Worm (Caenorhabditis elegans): ENCODE results near the gene F28A10.13.
A peak's percentile ranks its signal among the peaks of the same experiment; 100 is the strongest.

F28A10.13 gene

DNA sequence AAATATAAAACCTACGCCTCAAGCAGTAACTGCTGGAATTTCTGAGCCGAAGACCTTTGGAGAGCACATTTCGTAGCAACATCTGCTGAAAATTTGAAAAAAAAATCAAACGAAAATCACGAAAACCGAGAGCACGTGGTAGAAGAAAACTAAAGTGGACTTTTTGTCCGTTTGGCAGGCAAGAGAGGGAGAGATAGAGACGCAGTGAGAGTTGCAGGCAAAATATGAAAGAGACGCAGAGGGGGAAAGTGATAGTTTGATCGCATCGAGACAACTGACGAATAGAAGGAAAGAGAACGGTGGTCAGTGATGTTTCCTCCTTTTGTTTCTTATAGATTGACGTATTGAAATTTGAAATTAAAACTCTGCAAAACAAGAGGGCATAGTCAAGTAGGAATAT, at the start of gene F28A10.13, which contains the start of gene acdh-9:
F28A10.13 (plus strand) TSS at position 294 of the 400 bp plus-strand sequence.
acdh-9 (minus strand) TSS at position 85 of the 400 bp plus-strand sequence.
- TF ChIP-seq hlh-1 (tag; optimal IDR thresholded peaks at IDR 0.05) (peak; percentile 93), lin-13 (tag; optimal IDR thresholded peaks at IDR 0.05) (no peak), unc-120 (tag; optimal IDR thresholded peaks at IDR 0.05; ENCODE audit: poor library complexity, severe bottlenecking) (peak; percentile 2), zip-8 (tag; optimal IDR thresholded peaks at IDR 0.05) (no peak), unc-62 (GFP tag; optimal IDR thresholded peaks at IDR 0.05) (peak; percentile 70), mep-1 (tag; optimal IDR thresholded peaks at IDR 0.05) (peak; percentile 3)

DNA sequence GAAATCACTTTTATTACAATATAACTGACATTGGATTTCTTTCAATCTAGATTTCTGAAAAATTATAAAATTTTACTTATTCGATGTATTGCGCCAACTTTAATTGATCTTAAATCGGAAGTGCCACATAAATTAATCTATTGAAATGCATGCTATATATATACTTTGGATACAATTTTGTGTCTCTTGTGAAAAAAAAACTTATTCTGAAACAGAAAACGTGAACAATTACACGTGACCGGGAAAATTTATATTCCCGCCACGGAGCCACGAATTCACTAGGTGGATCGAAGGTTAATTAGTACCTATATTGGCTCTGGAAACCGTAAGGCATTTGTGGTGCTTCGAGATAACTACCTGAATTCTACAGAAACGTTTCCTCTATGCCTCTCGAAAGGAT, 48.9 kb upstream of the F28A10.13 start, which contains the start of gene F46F5.14:
F46F5.14 (plus strand) TSS at position 301 of the 400 bp plus-strand sequence.
- no peak for TF ChIP-seq mab-5 (tag; optimal IDR thresholded peaks at IDR 0.05)
- TF ChIP-seq ceh-39 (tag; optimal IDR thresholded peaks at IDR 0.05), result no peak
- no peak for TF ChIP-seq sem-2 (GFP tag; optimal IDR thresholded peaks at IDR 0.05)
- TF ChIP-seq nhr-2 (tag; optimal IDR thresholded peaks at IDR 0.05), result no peak

DNA sequence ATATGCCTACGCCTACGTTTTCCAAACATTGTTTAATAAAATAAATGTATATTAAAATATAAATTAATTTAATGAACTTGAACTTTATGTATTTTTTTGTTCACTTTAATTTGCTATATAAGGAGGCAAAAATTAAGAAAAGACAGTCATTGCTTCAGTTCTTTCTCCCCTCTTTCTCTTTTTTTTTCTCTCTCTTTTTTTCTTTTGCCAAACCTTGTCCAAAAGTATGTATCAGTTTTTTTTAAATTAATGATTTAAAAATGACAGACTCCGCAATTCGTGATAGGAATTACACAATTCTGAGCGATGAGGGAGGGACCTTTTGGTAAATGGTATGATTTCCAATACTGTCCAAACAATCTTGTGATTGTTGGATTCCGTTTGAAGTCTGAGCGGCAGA, 45.6 kb upstream of the F28A10.13 start, which contains the start of gene F46F5.13:
F46F5.13 (plus strand) TSS at position 301 of the 400 bp plus-strand sequence.
- no peak for TF ChIP-seq M03D4.4 (tag; optimal IDR thresholded peaks at IDR 0.05)
- no peak for TF ChIP-seq drap-1 (GFP tag; optimal IDR thresholded peaks at IDR 0.05)
- no peak for TF ChIP-seq ztf-11 (tag; optimal IDR thresholded peaks at IDR 0.05)
- TF ChIP-seq cnd-1 (tag; optimal IDR thresholded peaks at IDR 0.05), result no peak
- no peak for TF ChIP-seq nhr-237 (tag; optimal IDR thresholded peaks at IDR 0.05)
- TF ChIP-seq snpc-4 (tag; optimal IDR thresholded peaks at IDR 0.05), result no peak
- no peak for TF ChIP-seq lin-13 (tag; optimal IDR thresholded peaks at IDR 0.05)
- TF ChIP-seq nhr-28 (tag; optimal IDR thresholded peaks at IDR 0.05), result no peak
- TF ChIP-seq elt-3 (tag; optimal IDR thresholded peaks at IDR 0.05), result no peak
- no peak for TF ChIP-seq mab-5 (tag; optimal IDR thresholded peaks at IDR 0.05)
- no peak for TF ChIP-seq elt-1 (tag; optimal IDR thresholded peaks at IDR 0.05; ENCODE audit: borderline replicate concordance, insufficient read depth)
- TF ChIP-seq nhr-76 (tag; optimal IDR thresholded peaks at IDR 0.05), result no peak
- TF ChIP-seq lsy-2 (tag; optimal IDR thresholded peaks at IDR 0.05), result no peak
- no peak for TF ChIP-seq nhr-2 (tag; optimal IDR thresholded peaks at IDR 0.05)
- no peak for TF ChIP-seq tbx-8 (GFP tag; optimal IDR thresholded peaks at IDR 0.05)
- no peak for TF ChIP-seq nhr-12 (tag; optimal IDR thresholded peaks at IDR 0.05)
- no peak for TF ChIP-seq hlh-1 (tag; optimal IDR thresholded peaks at IDR 0.05)
- no peak for TF ChIP-seq unc-39 (tag; optimal IDR thresholded peaks at IDR 0.05)

DNA sequence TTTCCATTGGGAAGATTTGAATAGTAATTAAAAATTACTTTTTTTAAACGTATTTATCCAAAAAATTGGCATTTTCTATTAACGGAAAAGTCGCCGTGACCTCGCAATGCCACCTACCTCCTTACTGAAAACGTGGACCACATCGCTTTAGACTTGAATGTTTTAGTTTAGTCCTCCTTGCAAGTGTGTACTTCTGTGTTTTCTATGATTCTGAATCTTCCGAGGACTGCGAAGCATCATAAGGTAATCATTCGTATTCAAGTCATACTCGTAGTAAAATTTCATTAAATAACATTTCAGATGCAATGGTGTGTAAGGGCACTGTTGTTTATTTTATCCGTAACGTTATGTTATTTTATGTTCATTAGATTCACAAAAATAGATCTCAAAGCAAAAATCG, 40.2 kb upstream of the F28A10.13 start, which contains the start of gene F46F5.11:
F46F5.11 (plus strand) TSS at position 301 of the 400 bp plus-strand sequence.
- TF ChIP-seq nhr-237 (tag; optimal IDR thresholded peaks at IDR 0.05) (no peak), drap-1 (GFP tag; optimal IDR thresholded peaks at IDR 0.05) (no peak), lin-32 (GFP tag; optimal IDR thresholded peaks at IDR 0.05) (no peak), mep-1 (tag; optimal IDR thresholded peaks at IDR 0.05) (no peak), sem-2 (GFP tag; optimal IDR thresholded peaks at IDR 0.05) (no peak), M03D4.4 (tag; optimal IDR thresholded peaks at IDR 0.05) (no peak), ham-2 (GFP tag; optimal IDR thresholded peaks at IDR 0.05) (no peak), nhr-76 (tag; optimal IDR thresholded peaks at IDR 0.05) (no peak)

ce11 chrII:812917-813316, 35.7 kb upstream of the F28A10.13 start, which contains the start of gene F46F5.5:
Gene F46F5.5, minus strand, starts transcription at chrII:813017.
- TF ChIP-seq unc-62 (GFP tag; optimal IDR thresholded peaks at IDR 0.05) (no peak), nhr-12 (tag; optimal IDR thresholded peaks at IDR 0.05) (no peak), ceh-43 (GFP tag; optimal IDR thresholded peaks at IDR 0.05) (no peak), flh-1 (GFP tag; optimal IDR thresholded peaks at IDR 0.05) (no peak), ceh-39 (tag; optimal IDR thresholded peaks at IDR 0.05) (no peak)

DNA sequence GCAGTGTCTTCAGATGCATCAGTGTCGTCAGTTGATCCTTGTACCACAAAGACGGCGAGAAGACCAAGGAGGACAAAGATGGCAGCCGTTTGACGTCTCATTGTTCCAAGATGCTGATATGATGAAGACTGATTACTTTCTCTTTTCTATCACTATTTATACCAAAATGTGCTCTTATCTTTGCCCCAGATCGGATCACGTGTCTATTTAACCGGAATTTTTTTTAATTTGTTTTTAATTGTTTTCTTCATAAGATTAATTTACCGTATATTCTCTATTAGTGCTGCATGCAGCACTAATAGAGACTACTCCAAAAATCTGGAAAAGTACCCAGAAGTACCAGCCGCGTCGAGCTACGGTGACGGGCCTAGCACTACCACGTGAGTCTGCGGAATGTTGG, 33.9 kb upstream of the F28A10.13 start, which contains the start of gene msrp-3:
msrp-3 (minus strand) TSS at position 101 of the 400 bp plus-strand sequence.
- TF ChIP-seq ham-2 (GFP tag; optimal IDR thresholded peaks at IDR 0.05), result no peak
- no peak for TF ChIP-seq unc-62 (GFP tag; optimal IDR thresholded peaks at IDR 0.05)

DNA sequence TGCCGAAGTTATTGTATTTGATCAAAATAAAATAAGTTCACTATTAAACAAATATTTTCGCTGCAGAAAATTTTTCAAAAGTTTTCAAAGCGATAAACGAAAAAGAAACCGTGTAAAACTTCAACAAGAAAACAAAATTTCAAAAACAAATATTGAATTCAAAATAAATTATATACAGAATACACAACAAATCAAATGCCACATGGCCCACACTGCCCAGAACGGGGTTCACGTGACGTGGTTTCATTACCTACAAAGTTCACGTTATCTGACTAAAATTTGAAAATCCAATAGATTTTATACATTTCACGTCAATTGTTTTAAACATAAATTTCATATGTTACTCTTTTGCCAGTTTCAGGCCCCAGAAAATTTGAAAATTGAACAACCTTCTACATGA, 28.1 kb upstream of the F28A10.13 start, which contains the start of gene F46F5.7:
F46F5.7 (minus strand) TSS at position 101 of the 400 bp plus-strand sequence.
- TF ChIP-seq lin-13 (tag; optimal IDR thresholded peaks at IDR 0.05), result no peak
- TF ChIP-seq cnd-1 (tag; optimal IDR thresholded peaks at IDR 0.05), result no peak
- TF ChIP-seq snpc-4 (tag; optimal IDR thresholded peaks at IDR 0.05), result no peak
- TF ChIP-seq ceh-43 (GFP tag; optimal IDR thresholded peaks at IDR 0.05), result no peak

Measured in whole organism, mixed stage, embryonic.